Fruit fly (Drosophila melanogaster) whole organism: ENCODE measurements around the gene CG32473.

Source experiments
- CG8478 ChIP-seq: fragments of >200 bp; optimal IDR thresholded peaks from 2 replicates; lab custom pipeline; 2018; ENCODE audit warnings: inconsistent platforms
- psq ChIP-seq: fragments of >200 bp; optimal IDR thresholded peaks from 2 replicates; lab custom pipeline; 2017
- usp ChIP-seq: fragments of >200 bp; optimal IDR thresholded peaks from 2 replicates; lab custom pipeline; 2017; ENCODE audit warnings: missing biosample characterization, missing genetic modification characterization, mixed read lengths

DNA sequence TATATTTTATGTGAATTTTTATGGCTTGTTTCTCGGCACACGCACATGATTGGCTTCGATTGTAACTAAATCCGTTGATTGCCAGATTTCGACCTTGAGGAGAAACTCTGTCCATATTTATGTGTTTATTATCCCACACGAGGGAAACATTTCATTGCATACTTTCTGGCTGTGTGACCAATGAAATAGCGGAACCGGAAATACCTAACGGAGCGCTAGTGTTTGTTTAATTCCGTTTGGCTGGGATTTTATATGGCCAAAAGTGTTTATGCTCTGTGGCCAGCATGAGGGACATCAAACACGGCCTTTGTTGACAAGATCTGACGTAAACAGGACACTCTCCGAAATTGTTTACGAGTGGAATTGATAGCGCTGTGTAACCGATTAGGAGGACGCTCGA lies 17.4 kb downstream of the CG32473 start:
- TF ChIP-seq psq = no peak
- no peak for TF ChIP-seq usp (GFP tag; lab: Kevin White, UChicago)
- no peak for TF ChIP-seq CG8478
